Worm (Caenorhabditis elegans) whole organism, L4/young adult: Measurements from ENCODE around the gene hlh-26.

Experiments used
- W03F9.2 ChIP-seq: fragments of 150-350 bp; optimal IDR thresholded peaks from 2 replicates; lab custom pipeline; 2014; ENCODE audit warnings: missing biosample characterization, missing genetic modification characterization
- him-1 ChIP-seq: sonication (generic microtip); optimal IDR thresholded peaks from 2 replicates; lab custom pipeline; 2016; ENCODE audit warnings: missing genotype, missing genetic modification reagents, missing genetic modification characterization, missing compliant biosample characterization

DNA sequence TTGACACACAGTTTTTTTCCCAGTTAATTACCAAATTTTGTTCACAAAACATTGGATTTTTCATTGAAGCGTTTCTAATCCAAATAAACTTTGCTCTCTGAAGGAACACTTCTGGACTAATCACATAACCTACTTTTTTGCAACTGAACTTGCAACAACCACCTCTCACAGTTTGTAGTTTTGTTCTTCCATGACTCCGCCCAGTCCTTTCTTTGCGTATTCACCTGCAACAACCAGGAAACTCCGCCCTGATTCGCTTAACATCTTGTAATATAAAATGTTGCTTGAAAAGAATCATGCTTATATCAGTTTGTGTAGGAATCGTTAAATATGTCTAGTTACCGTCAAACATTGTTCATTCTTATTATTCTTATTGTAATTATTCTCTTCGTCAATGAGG, 22.9 kb upstream of the hlh-26 start, which contains the start of gene ins-11:
- TF ChIP-seq him-1 (tag; lab: Kevin White, UChicago) (no peak), W03F9.2 (tag; lab: Kevin White, UChicago) (no peak)
